4 fruit fly cellular contexts compared by ENCODE assay signal in genomic region chr3L:11716347-11716746, dm6.
A peak's percentile ranks its signal among the peaks of the same experiment; 100 is the strongest.
TF ChIP-seq lines count a peak whose summit lies in the region.

No protein-coding gene starts in this region.

- TF ChIP-seq CTCF in whole organism, embryonic (GFP tag; optimal IDR thresholded peaks at IDR 0.05; lab: Kevin White, UChicago), result no peak

TF ChIP-seq in whole organism, embryonic, 481 proteins besides CTCF, POLR2A, EP300 and RAD21:
- no peak for TF ChIP-seq bbx (GFP tag; IDR thresholded peaks at IDR 0.05; lab: Robert Waterston, UW; ENCODE audit: partially characterized antibody)
- peak; percentile 29 for TF ChIP-seq CG18476 (GFP tag; optimal IDR thresholded peaks at IDR 0.05; lab: Kevin White, UChicago)
- TF ChIP-seq CG12659 (GFP tag; optimal IDR thresholded peaks at IDR 0.05; lab: Kevin White, UChicago), result no peak
- TF ChIP-seq D19B (GFP tag; optimal IDR thresholded peaks at IDR 0.05; lab: Kevin White, UChicago), result no peak
- no peak for TF ChIP-seq CG2199 (GFP tag; IDR thresholded peaks at IDR 0.05; lab: Robert Waterston, UW)
- TF ChIP-seq Hr3 (GFP tag; optimal IDR thresholded peaks at IDR 0.05; lab: Kevin White, UChicago), result no peak
- no peak for TF ChIP-seq ttk (GFP tag; IDR thresholded peaks at IDR 0.05; lab: Robert Waterston, UW)
- no peak for TF ChIP-seq CG16813 (GFP tag; IDR thresholded peaks at IDR 0.05; lab: Robert Waterston, UW; ENCODE audit: partially characterized antibody)
- no peak for TF ChIP-seq jing (GFP tag; optimal IDR thresholded peaks at IDR 0.05; lab: Kevin White, UChicago)
- no peak for TF ChIP-seq maf-S (GFP tag; optimal IDR thresholded peaks at IDR 0.05; lab: Kevin White, UChicago)
- peak; percentile 6 for TF ChIP-seq Med (GFP tag; lab: Kevin White, UChicago)
- TF ChIP-seq Abd-B (GFP tag; optimal IDR thresholded peaks at IDR 0.05; lab: Kevin White, UChicago), result no peak
TF ChIP-seq in whole organism, embryonic: peak in this region for 2.

TF ChIP-seq in whole organism, prepupa, 60 proteins besides CTCF, POLR2A, EP300 and RAD21:
- TF ChIP-seq CG32006 (GFP tag; optimal IDR thresholded peaks at IDR 0.05; lab: Kevin White, UChicago) (peak; percentile 30), fd59A (GFP tag; optimal IDR thresholded peaks at IDR 0.05; lab: Kevin White, UChicago) (peak; percentile 11), net (GFP tag; optimal IDR thresholded peaks at IDR 0.05; lab: Kevin White, UChicago) (peak; percentile 16), Ets21C (GFP tag; optimal IDR thresholded peaks at IDR 0.05; lab: Kevin White, UChicago) (no peak), Met (GFP tag; optimal IDR thresholded peaks at IDR 0.05; lab: Kevin White, UChicago) (no peak), CG3032 (tag; optimal IDR thresholded peaks at IDR 0.05; lab: Kevin White, UChicago) (peak; percentile 29), CG11902 (GFP tag; optimal IDR thresholded peaks at IDR 0.05; lab: Kevin White, UChicago) (no peak), CG6276 (GFP tag; optimal IDR thresholded peaks at IDR 0.05; lab: Kevin White, UChicago) (no peak), eg (GFP tag; IDR thresholded peaks at IDR 0.05; lab: Robert Waterston, UW) (0 out of 3 replicates have a peak, but pooled peaks have one; percentile 9), CG6163 (GFP tag; IDR thresholded peaks at IDR 0.05; lab: Robert Waterston, UW) (no peak), achi (GFP tag; optimal IDR thresholded peaks at IDR 0.05; lab: Kevin White, UChicago) (peak; percentile 3), dsx (GFP tag; optimal IDR thresholded peaks at IDR 0.05; lab: Kevin White, UChicago; ENCODE audit: poor library complexity, severe bottlenecking) (peak; percentile 20), Eip93F (GFP tag; optimal IDR thresholded peaks at IDR 0.05; lab: Kevin White, UChicago) (no peak), CG8319 (GFP tag; optimal IDR thresholded peaks at IDR 0.05; lab: Kevin White, UChicago) (no peak), salr (GFP tag; optimal IDR thresholded peaks at IDR 0.05; lab: Kevin White, UChicago) (peak in 1 of 2 experiments; percentile 2), pdm3 (GFP tag; optimal IDR thresholded peaks at IDR 0.05; lab: Kevin White, UChicago) (no peak), CG16779 (tag; optimal IDR thresholded peaks at IDR 0.05; lab: Kevin White, UChicago) (no peak), vri (GFP tag; optimal IDR thresholded peaks at IDR 0.05; lab: Kevin White, UChicago) (no peak), Eip78C (GFP tag; lab: Kevin White, UChicago) (peak; percentile 70), Gug (GFP tag; IDR thresholded peaks at IDR 0.05; lab: Robert Waterston, UW) (no peak), ss (GFP tag; optimal IDR thresholded peaks at IDR 0.05; lab: Kevin White, UChicago) (peak; percentile 26 to 48), CG6808 (GFP tag; optimal IDR thresholded peaks at IDR 0.05; lab: Kevin White, UChicago) (peak; percentile 49), lz (GFP tag; optimal IDR thresholded peaks at IDR 0.05; lab: Kevin White, UChicago) (no peak), Ets96B (tag; optimal IDR thresholded peaks at IDR 0.05; lab: Kevin White, UChicago) (peak; percentile 4), CG10669 (GFP tag; optimal IDR thresholded peaks at IDR 0.05; lab: Kevin White, UChicago) (peak; percentile 29)

TF ChIP-seq in whole organism, pupa, 21 proteins besides CTCF, POLR2A, EP300 and RAD21:
- TF ChIP-seq rn (GFP tag; IDR thresholded peaks at IDR 0.05; lab: Robert Waterston, UW), result no peak
- no peak for TF ChIP-seq CG34367 (tag; optimal IDR thresholded peaks at IDR 0.05; lab: Kevin White, UChicago)
- TF ChIP-seq CG17806 (tag; optimal IDR thresholded peaks at IDR 0.05; lab: Kevin White, UChicago), result no peak
- no peak for TF ChIP-seq Pif1A (GFP tag; optimal IDR thresholded peaks at IDR 0.05; lab: Kevin White, UChicago)
- no peak for TF ChIP-seq fd96Ca (GFP tag; IDR thresholded peaks at IDR 0.05; lab: Robert Waterston, UW)
- TF ChIP-seq CG8159 (tag; optimal IDR thresholded peaks at IDR 0.05; lab: Kevin White, UChicago), result peak; percentile 60
- no peak for TF ChIP-seq Ets98B (GFP tag; IDR thresholded peaks at IDR 0.05; lab: Robert Waterston, UW)
- TF ChIP-seq CG4496 (GFP tag; IDR thresholded peaks at IDR 0.05; lab: Robert Waterston, UW), result 0 out of 3 replicates have a peak, but pooled peaks have one; percentile 6
- peak; percentile 35 for TF ChIP-seq CG8301 (tag; optimal IDR thresholded peaks at IDR 0.05; lab: Kevin White, UChicago)
- TF ChIP-seq Pif1B (GFP tag; optimal IDR thresholded peaks at IDR 0.05; lab: Kevin White, UChicago), result no peak
- TF ChIP-seq D1 (tag; optimal IDR thresholded peaks at IDR 0.05; lab: Kevin White, UChicago), result no peak
- no peak for TF ChIP-seq CG12605 (GFP tag; IDR thresholded peaks at IDR 0.05; lab: Robert Waterston, UW)
- no peak for TF ChIP-seq CG9948 (tag; optimal IDR thresholded peaks at IDR 0.05; lab: Kevin White, UChicago)
- no peak for TF ChIP-seq Snoo (tag; optimal IDR thresholded peaks at IDR 0.05; lab: Kevin White, UChicago)
- peak; percentile 8 for TF ChIP-seq CG13204 (GFP tag; optimal IDR thresholded peaks at IDR 0.05; lab: Kevin White, UChicago)
- no peak for TF ChIP-seq EcR (GFP tag; optimal IDR thresholded peaks at IDR 0.05; lab: Kevin White, UChicago)
- TF ChIP-seq CG14655 (GFP tag; optimal IDR thresholded peaks at IDR 0.05; lab: Kevin White, UChicago), result peak; percentile 41
- TF ChIP-seq CG10348 (GFP tag; IDR thresholded peaks at IDR 0.05; lab: Robert Waterston, UW), result no peak
- TF ChIP-seq gl (tag; optimal IDR thresholded peaks at IDR 0.05; lab: Kevin White, UChicago), result no peak
- TF ChIP-seq CG32121 (GFP tag; IDR thresholded peaks at IDR 0.05; lab: Robert Waterston, UW), result no peak
- peak; percentile 30 for TF ChIP-seq CG15710 (tag; optimal IDR thresholded peaks at IDR 0.05; lab: Kevin White, UChicago)

TF ChIP-seq in whole organism, wandering third instar larva, 38 proteins besides CTCF, POLR2A, EP300 and RAD21:
- TF ChIP-seq br (GFP tag; optimal IDR thresholded peaks at IDR 0.05; lab: Kevin White, UChicago), result no peak
- TF ChIP-seq Dfd (GFP tag; optimal IDR thresholded peaks at IDR 0.05; lab: Kevin White, UChicago), result peak; percentile 56
- TF ChIP-seq tai (GFP tag; optimal IDR thresholded peaks at IDR 0.05; lab: Kevin White, UChicago), result no peak
TF ChIP-seq in whole organism, wandering third instar larva: peak in this region for 1.
